Worm (Caenorhabditis elegans): ENCODE data around the gene H14N18.2.
A peak's percentile ranks its signal among the peaks of the same experiment; 100 is the strongest.
"Not testable (repeated sequence)": the region's sequence is repeated elsewhere in the genome, so short reads cannot be mapped to it uniquely, and the experiment has no call there.

Gene H14N18.2

ce11 chrV:8932318-8932717, at the start of gene H14N18.2:
Gene H14N18.2 (plus strand): TSS chrV:8932618.
- TF ChIP-seq ets-5 (GFP tag; IDR thresholded peaks at IDR 0.05) (no peak), ceh-8 (GFP tag; optimal IDR thresholded peaks at IDR 0.05) (no peak), elt-3 (tag; optimal IDR thresholded peaks at IDR 0.05) (no peak), nhr-71 (tag; optimal IDR thresholded peaks at IDR 0.05) (no peak), snpc-4 (tag; optimal IDR thresholded peaks at IDR 0.05) (no peak)

ce11 chrV:8897942-8898419, 34.4 kb upstream of the H14N18.2 start, which contains the start of the genes his-17 and his-18:
Gene his-17 (minus strand): TSS chrV:8897992.
Gene his-18 (plus strand): TSS chrV:8898228.
- TF ChIP-seq lir-3 (tag; optimal IDR thresholded peaks at IDR 0.05; ENCODE audit: poor library complexity); fkh-8 (tag; optimal IDR thresholded peaks at IDR 0.05); unc-98 (GFP tag; IDR thresholded peaks at IDR 0.05): not testable (repeated sequence)

- peak; percentile 8 for TF ChIP-seq lin-14 (GFP tag; optimal IDR thresholded peaks at IDR 0.05)
- no peak for TF ChIP-seq skn-1 (tag; optimal IDR thresholded peaks at IDR 0.05)
Measured at ce11 chrV:8898756-8899155, 33.7 kb upstream of the H14N18.2 start, which contains the start of gene frpr-13. Gene frpr-13 (plus strand): TSS chrV:8899056.

ce11 chrV:8902697-8903096, 29.7 kb upstream of the H14N18.2 start, which contains the start of gene frpr-12:
Gene frpr-12 (plus strand): TSS chrV:8902997.
- TF ChIP-seq blmp-1 (tag; optimal IDR thresholded peaks at IDR 0.05) (no peak), alr-1 (tag; optimal IDR thresholded peaks at IDR 0.05; ENCODE audit: borderline replicate concordance) (no peak), lsy-2 (tag; optimal IDR thresholded peaks at IDR 0.05) (no peak), zag-1 (tag; optimal IDR thresholded peaks at IDR 0.05) (no peak), rnt-1 (tag; optimal IDR thresholded peaks at IDR 0.05) (no peak), sptf-1 (tag; optimal IDR thresholded peaks at IDR 0.05) (no peak), elt-3 (tag; optimal IDR thresholded peaks at IDR 0.05) (no peak), C34B4.2 (tag; optimal IDR thresholded peaks at IDR 0.05) (no peak), tlp-1 (tag; optimal IDR thresholded peaks at IDR 0.05) (no peak), xbp-1 (tag; optimal IDR thresholded peaks at IDR 0.05) (no peak), ama-1 (optimal IDR thresholded peaks at IDR 0.05) (no peak), ztf-11 (tag; optimal IDR thresholded peaks at IDR 0.05) (no peak)

- TF ChIP-seq snpc-4 (tag; optimal IDR thresholded peaks at IDR 0.05) (no peak), nhr-71 (tag; optimal IDR thresholded peaks at IDR 0.05) (peak; percentile 27), efl-1 (optimal IDR thresholded peaks at IDR 0.05) (no peak), efl-1 (GFP tag; optimal IDR thresholded peaks at IDR 0.05 in 1 of 2) (peak in 1 of 2 experiments; percentile 62), fkh-8 (tag; optimal IDR thresholded peaks at IDR 0.05) (peak; percentile 30)
Measured at ce11 chrV:8903916-8904315, 28.5 kb upstream of the H14N18.2 start.

ce11 chrV:8905656-8906055, 26.8 kb upstream of the H14N18.2 start:
- TF ChIP-seq egl-27 (tag; optimal IDR thresholded peaks at IDR 0.05) (no peak), elt-2 (tag; optimal IDR thresholded peaks at IDR 0.05) (peak; percentile 80)

- TF ChIP-seq mdl-1 (tag; optimal IDR thresholded peaks at IDR 0.05) (no peak), rnt-1 (tag; optimal IDR thresholded peaks at IDR 0.05) (no peak), irx-1 (tag; optimal IDR thresholded peaks at IDR 0.05) (no peak), hlh-17 (GFP tag; optimal IDR thresholded peaks at IDR 0.05; ENCODE audit: borderline replicate concordance) (no peak), lin-39 (tag; optimal IDR thresholded peaks at IDR 0.05) (no peak), nhr-71 (tag; optimal IDR thresholded peaks at IDR 0.05) (no peak), sptf-1 (tag; optimal IDR thresholded peaks at IDR 0.05) (no peak), egl-13 (tag; optimal IDR thresholded peaks at IDR 0.05) (no peak), ztf-4 (tag; optimal IDR thresholded peaks at IDR 0.05) (no peak), ceh-88 (GFP tag; IDR thresholded peaks at IDR 0.05) (no peak)
Measured at ce11 chrV:8906896-8907295, 25.5 kb upstream of the H14N18.2 start, which contains the start of gene frpr-11. Gene frpr-11 (plus strand): TSS chrV:8907196.

Data from whole organism, L1 larva.